Worm (Caenorhabditis elegans) whole organism, L4/young adult: ENCODE data around the gene C25H3.16.

Experiments
- W03F9.2 ChIP-seq: fragments of 150-350 bp; optimal IDR thresholded peaks from 2 replicates; lab custom pipeline; 2014; ENCODE audit warnings: missing biosample characterization, missing genetic modification characterization
- dao-5 ChIP-seq: sonication (generic microtip); optimal IDR thresholded peaks from 2 replicates; lab custom pipeline; 2016; ENCODE audit warnings: missing genotype, missing genetic modification characterization, moderate library complexity, missing compliant biosample characterization
- him-1 ChIP-seq: sonication (generic microtip); optimal IDR thresholded peaks from 2 replicates; lab custom pipeline; 2016; ENCODE audit warnings: missing genotype, missing genetic modification reagents, missing genetic modification characterization, missing compliant biosample characterization

ce11 chrII:5667540-5667939 lies 1.4 kb downstream of the C25H3.16 start:
- TF ChIP-seq W03F9.2 (tag; lab: Kevin White, UChicago) = no peak
- no peak for TF ChIP-seq dao-5 (tag; lab: Kevin White, UChicago)
- no peak for TF ChIP-seq him-1
